Fruit fly (Drosophila melanogaster): Measurements from ENCODE around the gene CG17122.

dm6 chr3L:20281254-20281653 is 6.1 kb upstream of the CG17122 start:
- TF ChIP-seq Dll (optimal IDR thresholded peaks at IDR 0.05) (no peak), EcR (GFP tag; optimal IDR thresholded peaks at IDR 0.05) (no peak), CG8478 (optimal IDR thresholded peaks at IDR 0.05) (no peak), psq (optimal IDR thresholded peaks at IDR 0.05) (no peak), usp (GFP tag; optimal IDR thresholded peaks at IDR 0.05) (no peak), pan (optimal IDR thresholded peaks at IDR 0.05) (no peak)

Measured in whole organism.